Worm (Caenorhabditis elegans) whole organism, mixed stage, embryonic: ENCODE results near the gene elt-1.

ENCODE experiments used
- bed-3 ChIP-seq: fragments of 200-800 bp; sonication (Bioruptor generic); optimal IDR thresholded peaks from 3 replicates; lab custom pipeline; 2018; ENCODE audit warnings: mild to moderate bottlenecking, missing genetic modification characterization, moderate library complexity, missing compliant biosample characterization
- ceh-83 ChIP-seq: fragments of 200-800 bp; sonication (Bioruptor generic); optimal IDR thresholded peaks from 2 replicates; lab custom pipeline; 2018; ENCODE audit warnings: mild to moderate bottlenecking, missing genetic modification characterization, missing compliant biosample characterization
- elt-1 ChIP-seq: sonication (generic microtip); optimal IDR thresholded peaks from 2 replicates; lab custom pipeline; 2017; ENCODE audit warnings: missing genetic modification characterization, mild to moderate bottlenecking, missing compliant biosample characterization, antibody characterized with exemption, moderate library complexity, borderline replicate concordance; ENCODE audit not compliant: insufficient read depth
- ham-2 ChIP-seq: fragments of 200-800 bp; sonication (Bioruptor generic); optimal IDR thresholded peaks from 2 replicates; lab custom pipeline; 2018; ENCODE audit warnings: mild to moderate bottlenecking, missing genetic modification characterization, missing compliant biosample characterization
- hlh-1 ChIP-seq: fragments of 150-350 bp; optimal IDR thresholded peaks from 2 replicates; lab custom pipeline; 2014; ENCODE audit warnings: missing biosample characterization, missing genetic modification reagents, missing genetic modification characterization
- lin-13 ChIP-seq: fragments of 150-350 bp; optimal IDR thresholded peaks from 2 replicates; lab custom pipeline; 2014; ENCODE audit warnings: missing biosample characterization, missing genetic modification characterization
- lsy-2 ChIP-seq: fragments of 150-350 bp; optimal IDR thresholded peaks from 2 replicates; lab custom pipeline; 2014; ENCODE audit warnings: missing biosample characterization, missing genetic modification characterization
- mep-1 ChIP-seq: fragments of 150-350 bp; optimal IDR thresholded peaks from 2 replicates; lab custom pipeline; 2017; ENCODE audit warnings: missing biosample characterization, missing genetic modification reagents, missing genetic modification characterization, inconsistent platforms
- nhr-12 ChIP-seq: fragments of 150-350 bp; optimal IDR thresholded peaks from 2 replicates; lab custom pipeline; 2014; ENCODE audit warnings: missing biosample characterization, missing genetic modification characterization
- nhr-237 ChIP-seq: fragments of 150-350 bp; optimal IDR thresholded peaks from 2 replicates; lab custom pipeline; 2014; ENCODE audit warnings: missing biosample characterization, missing genetic modification characterization
- nhr-76 ChIP-seq: sonication (generic microtip); optimal IDR thresholded peaks from 2 replicates; lab custom pipeline; 2017; ENCODE audit warnings: missing biosample characterization, missing genetic modification characterization
- pha-4 ChIP-seq: fragments of 150-350 bp; optimal IDR thresholded peaks from 2 replicates; lab custom pipeline; 2018; ENCODE audit warnings: missing biosample characterization, missing genetic modification reagents, missing genetic modification characterization
- unc-39 ChIP-seq: fragments of 150-350 bp; optimal IDR thresholded peaks from 2 replicates; lab custom pipeline; 2014; ENCODE audit warnings: missing biosample characterization, missing genetic modification characterization
- ztf-11 ChIP-seq: fragments of 150-350 bp; optimal IDR thresholded peaks from 2 replicates; lab custom pipeline; 2014; ENCODE audit warnings: missing biosample characterization, missing genetic modification characterization

ce11 chrIV:9622272-9622671 lies 7.5 kb downstream of the elt-1 start, which contains the start of gene W09C2.7:
- TF ChIP-seq unc-39 (tag; lab: Kevin White, UChicago) (no peak), hlh-1 (tag; lab: Kevin White, UChicago) (no peak), nhr-12 (tag; lab: Kevin White, UChicago) (no peak), pha-4 (tag; lab: Kevin White, UChicago) (no peak), lin-13 (no peak), elt-1 (tag; lab: Kevin White, UChicago) (no peak), bed-3 (GFP tag; lab: Kevin White, UChicago) (no peak), mep-1 (tag; lab: Kevin White, UChicago) (no peak), nhr-76 (tag; lab: Kevin White, UChicago) (no peak), ham-2 (GFP tag; lab: Kevin White, UChicago) (no peak), lsy-2 (tag; lab: Kevin White, UChicago) (no peak), ceh-83 (GFP tag; lab: Kevin White, UChicago) (no peak), nhr-237 (tag; lab: Kevin White, UChicago) (no peak), ztf-11 (no peak)
